Worm (Caenorhabditis elegans) whole organism, midembryonic: ENCODE measurements around the gene Y7A5A.7.

Experiments used
- T22C8.4 ChIP-seq: fragments of 200-800 bp; sonication (Bioruptor generic); IDR thresholded peaks from 2 replicates; pipeline ENCODE4 v1.3.6; 2022; ENCODE audit warnings: missing genetic modification characterization, missing compliant biosample characterization
- cog-1 ChIP-seq: sonication (generic microtip); optimal IDR thresholded peaks from 2 replicates; lab custom pipeline; 2016; ENCODE audit warnings: missing genetic modification characterization, missing compliant biosample characterization
- flt-1 ChIP-seq: fragments of 200-800 bp; sonication (Bioruptor generic); IDR thresholded peaks from 2 replicates; pipeline ENCODE4 v1.3.6; 2022; ENCODE audit warnings: missing genetic modification characterization, missing compliant biosample characterization
- klf-2 ChIP-seq: fragments of 200-800 bp; sonication (Bioruptor generic); conservative IDR thresholded peaks from 2 replicates; pipeline ENCODE4 v1.3.6; 2022; ENCODE audit warnings: missing genetic modification reagents, missing genetic modification characterization, missing compliant biosample characterization
- med-1 ChIP-seq: sonication (generic microtip); optimal IDR thresholded peaks from 2 replicates; lab custom pipeline; 2017; ENCODE audit warnings: missing genetic modification characterization, mild to moderate bottlenecking, missing compliant biosample characterization, antibody characterized with exemption, missing genetic modification reagents; ENCODE audit not compliant: insufficient read depth
- ref-1 ChIP-seq: fragments of 200-800 bp; sonication (Bioruptor generic); conservative IDR thresholded peaks from 2 replicates; pipeline ENCODE4 v1.3.6; 2022; ENCODE audit warnings: missing genetic modification reagents, missing genetic modification characterization, missing compliant biosample characterization
- tab-1 ChIP-seq: fragments of 200-800 bp; sonication (Bioruptor generic); IDR thresholded peaks from 2 replicates; pipeline ENCODE4 v1.3.6; 2022; ENCODE audit warnings: missing genetic modification characterization, missing compliant biosample characterization
- ztf-23 ChIP-seq: fragments of 200-800 bp; sonication (Bioruptor generic); IDR thresholded peaks from 2 replicates; pipeline ENCODE4 v1.3.6; 2022; ENCODE audit warnings: missing genetic modification reagents, missing genetic modification characterization, missing compliant biosample characterization
- ztf-29 ChIP-seq: fragments of 200-800 bp; sonication (Bioruptor generic); IDR thresholded peaks from 2 replicates; pipeline ENCODE4 v1.3.6; 2022; ENCODE audit warnings: missing genetic modification reagents, missing genetic modification characterization, missing compliant biosample characterization

Gene Y7A5A.7

DNA sequence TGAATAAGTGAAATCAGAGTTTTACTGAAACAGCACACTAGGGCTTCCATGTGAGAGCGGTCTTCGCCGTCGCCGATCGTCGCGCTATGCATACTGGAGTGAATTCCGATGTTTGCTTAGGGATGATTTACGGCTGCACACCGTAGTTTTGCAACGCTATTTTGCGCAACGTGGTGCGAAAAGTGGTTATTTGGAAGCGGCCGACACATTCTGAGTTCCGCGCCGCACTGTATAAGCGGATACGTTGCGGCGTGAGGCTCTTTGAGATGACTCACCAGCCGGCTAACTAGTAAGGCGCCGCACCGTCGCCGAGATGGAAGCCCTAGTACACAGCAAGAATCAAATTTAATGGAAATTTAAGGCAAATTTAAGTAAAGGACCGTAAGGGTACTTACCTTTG lies 35.4 kb downstream of the Y7A5A.7 start:
- TF ChIP-seq klf-2 (GFP tag; lab: Robert Waterston, UW) (no peak), ztf-29 (GFP tag; lab: Robert Waterston, UW) (no peak), tab-1 (no peak), ztf-23 (GFP tag; lab: Robert Waterston, UW) (no peak), ref-1 (GFP tag; lab: Robert Waterston, UW) (no peak), T22C8.4 (GFP tag; lab: Robert Waterston, UW) (no peak), flt-1 (no peak), cog-1 (tag; lab: Kevin White, UChicago) (no peak), med-1 (GFP tag; lab: Kevin White, UChicago) (no peak)

- no peak for TF ChIP-seq T22C8.4 (GFP tag; lab: Robert Waterston, UW)
- no peak for TF ChIP-seq med-1 (GFP tag; lab: Kevin White, UChicago)
- no peak for TF ChIP-seq tab-1
- TF ChIP-seq flt-1 = no peak
- TF ChIP-seq ref-1 (GFP tag; lab: Robert Waterston, UW) = no peak
- TF ChIP-seq ztf-29 (GFP tag; lab: Robert Waterston, UW) = no peak
- no peak for TF ChIP-seq ztf-23 (GFP tag; lab: Robert Waterston, UW)
- no peak for TF ChIP-seq cog-1 (tag; lab: Kevin White, UChicago)
- TF ChIP-seq klf-2 (GFP tag; lab: Robert Waterston, UW) = no peak
Observed at ce11 chrX:15766861-15767260, 37.1 kb downstream of the Y7A5A.7 start.

ce11 chrX:15766147-15766546 lies 37.8 kb downstream of the Y7A5A.7 start, which contains the start of gene bus-17:
TSS of gene bus-17 (minus strand) at chrX:15766354.
- TF ChIP-seq klf-2 (GFP tag; lab: Robert Waterston, UW) = no peak
- TF ChIP-seq tab-1 = no peak
- no peak for TF ChIP-seq med-1 (GFP tag; lab: Kevin White, UChicago)
- no peak for TF ChIP-seq ztf-29 (GFP tag; lab: Robert Waterston, UW)
- TF ChIP-seq T22C8.4 (GFP tag; lab: Robert Waterston, UW) = no peak
- TF ChIP-seq cog-1 (tag; lab: Kevin White, UChicago) = no peak
- TF ChIP-seq ztf-23 (GFP tag; lab: Robert Waterston, UW) = no peak
- TF ChIP-seq flt-1 = no peak
- no peak for TF ChIP-seq ref-1 (GFP tag; lab: Robert Waterston, UW)

DNA sequence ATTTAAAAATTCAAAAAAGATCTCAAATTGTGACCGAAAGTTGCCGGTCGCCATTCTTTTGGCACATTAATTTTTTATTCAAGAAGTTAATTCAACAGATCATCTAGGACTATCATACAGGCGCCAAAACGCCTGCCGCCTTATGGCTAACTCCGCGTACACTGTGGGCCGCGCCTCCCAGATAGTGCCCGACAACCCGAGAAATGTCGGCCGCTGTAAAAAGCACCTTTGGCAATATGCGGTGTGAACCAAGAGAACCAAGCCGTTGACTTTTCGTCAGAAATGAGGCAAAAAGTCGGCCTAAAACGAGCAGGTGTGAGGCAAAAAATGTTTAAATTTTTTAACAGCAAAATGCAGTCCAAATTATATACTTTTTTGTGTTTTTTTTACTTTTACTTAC lies 44.8 kb downstream of the Y7A5A.7 start:
- TF ChIP-seq cog-1 (tag; lab: Kevin White, UChicago) (no peak), flt-1 (no peak)

- no peak for TF ChIP-seq T22C8.4 (GFP tag; lab: Robert Waterston, UW)
- TF ChIP-seq flt-1 = no peak
Observed at ce11 chrX:15757169-15757568, 46.8 kb downstream of the Y7A5A.7 start, which contains the start of gene wrt-4. TSS of gene wrt-4 (minus strand) at chrX:15757269.
